Worm (Caenorhabditis elegans) whole organism, L4 larva: Measurements from ENCODE around the gene K07C11.10.

Source experiments
- D1046.2 ChIP-seq: fragments of 200-800 bp; sonication (Bioruptor generic); IDR thresholded peaks from 2 replicates; pipeline ENCODE4 v1.3.6; 2022; ENCODE audit warnings: missing genetic modification characterization, missing compliant biosample characterization
- F26F4.8 ChIP-seq: fragments of 200-800 bp; sonication (Bioruptor generic); conservative IDR thresholded peaks from 2 replicates; pipeline ENCODE4 v1.3.6; 2022; ENCODE audit warnings: missing genetic modification characterization, missing compliant biosample characterization
- T26A8.4 ChIP-seq: fragments of 200-800 bp; sonication (Bioruptor generic); IDR thresholded peaks from 2 replicates; pipeline ENCODE4 v1.3.6; 2022; ENCODE audit warnings: missing genetic modification characterization, missing compliant biosample characterization
- Y105C5A.15 ChIP-seq: fragments of 200-800 bp; sonication (Bioruptor generic); IDR thresholded peaks from 2 replicates; pipeline ENCODE4 v1.3.6; 2022; ENCODE audit warnings: missing genetic modification characterization, missing compliant biosample characterization
- Y75B8A.6 ChIP-seq: fragments of 200-800 bp; sonication (Bioruptor generic); IDR thresholded peaks from 2 replicates; pipeline ENCODE4 v1.3.6; 2022; ENCODE audit warnings: missing genetic modification reagents, missing genetic modification characterization, missing compliant biosample characterization
- aha-1 ChIP-seq: fragments of 150-350 bp; peaks from one replicate; lab custom pipeline; 2014; ENCODE audit warnings: missing biosample characterization, missing genetic modification characterization
- ama-1 ChIP-seq: fragments of 150-350 bp; optimal IDR thresholded peaks from 2 replicates; lab custom pipeline; 2014; ENCODE audit warnings: inconsistent platforms, mixed read lengths
- arid-1 ChIP-seq: fragments of 200-800 bp; sonication (Bioruptor generic); conservative IDR thresholded peaks from 2 replicates; pipeline ENCODE4 v1.3.6; 2022; ENCODE audit warnings: missing genetic modification reagents, missing genetic modification characterization, missing compliant biosample characterization
- ceh-28 ChIP-seq: fragments of 150-350 bp; optimal IDR thresholded peaks from 2 replicates; lab custom pipeline; 2014; ENCODE audit warnings: missing biosample characterization, missing genetic modification reagents, missing genetic modification characterization
- ceh-44 ChIP-seq: fragments of 200-800 bp; sonication (Bioruptor generic); IDR thresholded peaks from 2 replicates; pipeline ENCODE4 v1.3.6; 2022; ENCODE audit warnings: missing genetic modification reagents, missing genetic modification characterization, missing compliant biosample characterization
- ceh-82 ChIP-seq: sonication (generic microtip); optimal IDR thresholded peaks from 2 replicates; lab custom pipeline; 2017; ENCODE audit warnings: missing biosample characterization, missing genetic modification characterization
- ctbp-1 ChIP-seq: fragments of 200-800 bp; sonication (Bioruptor generic); IDR thresholded peaks from 2 replicates; pipeline ENCODE4 v1.3.6; 2022; ENCODE audit warnings: missing genetic modification reagents, missing genetic modification characterization, missing compliant biosample characterization
- daf-16 ChIP-seq, 3 experiments: sonication (generic microtip); optimal IDR thresholded peaks; 2 replicates each; lab custom pipeline; 2016 to 2017; ENCODE audit warnings: missing genetic modification characterization in 3 of 3, missing genetic modification reagents in 3 of 3, mild to moderate bottlenecking in 2 of 3, missing compliant biosample characterization in 2 of 3, missing biosample characterization in 1 of 3, moderate library complexity in 1 of 3
- daf-19 ChIP-seq: fragments of 200-800 bp; sonication (Bioruptor generic); conservative IDR thresholded peaks from 2 replicates; pipeline ENCODE4 v1.3.6; 2022; ENCODE audit warnings: missing genetic modification characterization, missing compliant biosample characterization
- dmd-6 ChIP-seq: fragments of 200-800 bp; sonication (Bioruptor generic); IDR thresholded peaks from 2 replicates; pipeline ENCODE4 v1.3.6; 2022; ENCODE audit warnings: missing genetic modification reagents, missing genetic modification characterization, missing compliant biosample characterization
- dmd-9 ChIP-seq: fragments of 200-800 bp; sonication (Bioruptor generic); IDR thresholded peaks from 2 replicates; pipeline ENCODE4 v1.3.6; 2022; ENCODE audit warnings: missing genetic modification reagents, missing genetic modification characterization, missing compliant biosample characterization
- dpl-1 ChIP-seq: fragments of 150-350 bp; optimal IDR thresholded peaks from 2 replicates; lab custom pipeline; 2014; ENCODE audit warnings: missing biosample characterization, missing genetic modification reagents, missing genetic modification characterization
- duxl-1 ChIP-seq: sonication (generic microtip); optimal IDR thresholded peaks from 2 replicates; lab custom pipeline; 2016; ENCODE audit warnings: mild to moderate bottlenecking, missing genetic modification characterization, moderate library complexity, missing compliant biosample characterization; ENCODE audit not compliant: poor library complexity
- dve-1 ChIP-seq: sonication (generic microtip); optimal IDR thresholded peaks from 2 replicates; lab custom pipeline; 2017; ENCODE audit warnings: antibody characterized with exemption, mild to moderate bottlenecking, missing genetic modification characterization, missing compliant biosample characterization; ENCODE audit not compliant: insufficient read depth
- hlh-11 ChIP-seq: fragments of 200-800 bp; sonication (Bioruptor generic); optimal IDR thresholded peaks from 2 replicates; lab custom pipeline; 2018; ENCODE audit warnings: mild to moderate bottlenecking, missing genetic modification characterization, missing compliant biosample characterization
- hlh-30 ChIP-seq: sonication (generic microtip); optimal IDR thresholded peaks from 2 replicates; lab custom pipeline; 2017; ENCODE audit warnings: antibody characterized with exemption, mild to moderate bottlenecking, missing genetic modification characterization, missing compliant biosample characterization; ENCODE audit not compliant: insufficient read depth
- jun-1 ChIP-seq: fragments of 150-350 bp; optimal IDR thresholded peaks from 2 replicates; lab custom pipeline; 2014; ENCODE audit warnings: missing biosample characterization, missing genetic modification reagents, missing genetic modification characterization
- lim-7 ChIP-seq: fragments of 200-800 bp; sonication (Bioruptor generic); IDR thresholded peaks from 2 replicates; pipeline ENCODE4 v1.3.6; 2022; ENCODE audit warnings: missing genetic modification characterization, missing compliant biosample characterization
- lin-1 ChIP-seq: fragments of 200-800 bp; sonication (Bioruptor generic); IDR thresholded peaks from 2 replicates; pipeline ENCODE4 v1.3.6; 2022; ENCODE audit warnings: missing genetic modification reagents, missing genetic modification characterization, missing compliant biosample characterization
- lin-29 ChIP-seq: fragments of 200-800 bp; sonication (Bioruptor generic); IDR thresholded peaks from 2 replicates; pipeline ENCODE4 v1.3.6; 2022; ENCODE audit warnings: missing genetic modification reagents, missing genetic modification characterization, missing compliant biosample characterization
- lin-39 ChIP-seq: fragments of 150-350 bp; optimal IDR thresholded peaks from 2 replicates; lab custom pipeline; 2014; ENCODE audit warnings: missing biosample characterization, missing genetic modification reagents, missing genetic modification characterization
- lir-3 ChIP-seq: sonication (generic microtip); optimal IDR thresholded peaks from 2 replicates; lab custom pipeline; 2016; ENCODE audit warnings: mild to moderate bottlenecking, missing genetic modification characterization, missing compliant biosample characterization
- lsy-2 ChIP-seq, 2 experiments: fragments of 150-350 bp in 1 of 2; sonication (generic microtip) in 1 of 2; optimal IDR thresholded peaks; 2 replicates each; lab custom pipeline; 2014 to 2017; ENCODE audit warnings: missing biosample characterization in 2 of 2, missing genetic modification characterization in 2 of 2
- madf-9 ChIP-seq: fragments of 200-800 bp; sonication (Bioruptor generic); conservative IDR thresholded peaks from 2 replicates; pipeline ENCODE4 v1.3.6; 2022; ENCODE audit warnings: missing genetic modification reagents, missing genetic modification characterization, missing compliant biosample characterization
- mdl-1 ChIP-seq, 2 experiments: fragments of 150-350 bp in 1 of 2; sonication (generic microtip) in 1 of 2; optimal IDR thresholded peaks; 2 replicates each; lab custom pipeline; 2014 to 2017; ENCODE audit warnings: missing biosample characterization in 2 of 2, missing genetic modification characterization in 2 of 2
- mep-1 ChIP-seq: fragments of 150-350 bp; sonication (generic microtip); optimal IDR thresholded peaks from 3 replicates; lab custom pipeline; 2014; ENCODE audit warnings: missing biosample characterization, missing genetic modification characterization
- mes-2 ChIP-seq: sonication (generic microtip); optimal IDR thresholded peaks from 2 replicates; lab custom pipeline; 2016; ENCODE audit warnings: missing genotype, mild to moderate bottlenecking, missing genetic modification characterization, missing compliant biosample characterization; ENCODE audit not compliant: poor library complexity, severe bottlenecking
- nhr-10 ChIP-seq: fragments of 150-350 bp; optimal IDR thresholded peaks from 2 replicates; lab custom pipeline; 2014; ENCODE audit warnings: missing biosample characterization, missing genetic modification characterization
- nhr-237 ChIP-seq: sonication (generic microtip); optimal IDR thresholded peaks from 2 replicates; lab custom pipeline; 2017; ENCODE audit warnings: missing biosample characterization, missing genetic modification characterization
- nhr-28 ChIP-seq: fragments of 150-350 bp; optimal IDR thresholded peaks from 2 replicates; lab custom pipeline; 2014; ENCODE audit warnings: missing biosample characterization, missing genetic modification characterization
- nhr-42 ChIP-seq: fragments of 200-800 bp; sonication (Bioruptor generic); IDR thresholded peaks from 2 replicates; pipeline ENCODE4 v1.3.6; 2022; ENCODE audit warnings: missing genetic modification characterization, missing compliant biosample characterization
- nhr-48 ChIP-seq: sonication (generic microtip); optimal IDR thresholded peaks from 2 replicates; lab custom pipeline; 2016; ENCODE audit warnings: mild to moderate bottlenecking, missing genetic modification characterization, missing compliant biosample characterization
- nhr-6 ChIP-seq: fragments of 150-350 bp; optimal IDR thresholded peaks from 2 replicates; lab custom pipeline; 2014; ENCODE audit warnings: missing biosample characterization, missing genetic modification characterization
- nhr-76 ChIP-seq: fragments of 150-350 bp; optimal IDR thresholded peaks from 2 replicates; lab custom pipeline; 2014; ENCODE audit warnings: missing biosample characterization, missing genetic modification characterization
- sdz-12 ChIP-seq: fragments of 200-800 bp; sonication (Bioruptor generic); optimal IDR thresholded peaks from 2 replicates; lab custom pipeline; 2018; ENCODE audit warnings: mild to moderate bottlenecking, missing genetic modification characterization, missing compliant biosample characterization
- set-16 ChIP-seq: fragments of 200-800 bp; sonication (Bioruptor generic); IDR thresholded peaks from 2 replicates; pipeline ENCODE4 v1.3.6; 2022; ENCODE audit warnings: missing genetic modification reagents, missing genetic modification characterization, missing compliant biosample characterization
- spr-1 ChIP-seq: sonication (generic microtip); optimal IDR thresholded peaks from 2 replicates; lab custom pipeline; 2016; ENCODE audit warnings: mild to moderate bottlenecking, missing genetic modification characterization, missing compliant biosample characterization
- spr-3 ChIP-seq: fragments of 200-800 bp; sonication (Bioruptor generic); optimal IDR thresholded peaks from 2 replicates; lab custom pipeline; 2018; ENCODE audit warnings: mild to moderate bottlenecking, missing genetic modification characterization, missing compliant biosample characterization
- tag-97 ChIP-seq: fragments of 200-800 bp; sonication (Bioruptor generic); IDR thresholded peaks from 2 replicates; pipeline ENCODE4 v1.3.6; 2022; ENCODE audit warnings: missing genetic modification characterization, missing compliant biosample characterization
- unc-130 ChIP-seq: sonication (generic microtip); optimal IDR thresholded peaks from 2 replicates; lab custom pipeline; 2016; ENCODE audit warnings: missing genetic modification reagents, missing genetic modification characterization, missing compliant biosample characterization
- unc-62 ChIP-seq, 3 experiments: fragments of 150-350 bp in 1 of 3; sonication (generic microtip); optimal IDR thresholded peaks in 2 of 3; peaks in 1 of 3; 1 replicate in 1 of 3; 2 replicates in 2 of 3; lab custom pipeline; 2014 to 2017; ENCODE audit warnings: missing biosample characterization in 3 of 3, missing genetic modification characterization in 3 of 3, missing genetic modification reagents in 3 of 3, missing genotype in 1 of 3
- zfp-2 ChIP-seq: sonication (generic microtip); optimal IDR thresholded peaks from 2 replicates; lab custom pipeline; 2016; ENCODE audit warnings: mild to moderate bottlenecking, missing genetic modification characterization, missing compliant biosample characterization
- zfp-3 ChIP-seq: fragments of 200-800 bp; sonication (Bioruptor generic); conservative IDR thresholded peaks from 2 replicates; pipeline ENCODE4 v1.3.6; 2022; ENCODE audit warnings: missing genetic modification reagents, missing genetic modification characterization, missing compliant biosample characterization
- zip-2 ChIP-seq: fragments of 150-350 bp; optimal IDR thresholded peaks from 2 replicates; lab custom pipeline; 2014; ENCODE audit warnings: missing biosample characterization, missing genetic modification characterization
- ztf-7 ChIP-seq: fragments of 150-350 bp; optimal IDR thresholded peaks from 2 replicates; lab custom pipeline; 2014; ENCODE audit warnings: missing biosample characterization, missing genetic modification characterization

K07C11.10 gene

ce11 chrV:8228712-8229119, 2.0 kb upstream of the K07C11.10 start:
- TF ChIP-seq nhr-28 (tag; lab: Kevin White, UChicago) (peak; percentile 56), tag-97 (no peak), D1046.2 (GFP tag; lab: Robert Waterston, UW) (no peak), Y105C5A.15 (no peak), T26A8.4 (GFP tag; lab: Robert Waterston, UW) (peak; percentile 91), spr-3 (GFP tag; lab: Kevin White, UChicago) (peak; percentile 68), nhr-10 (tag; lab: Kevin White, UChicago) (peak; percentile 16), sdz-12 (GFP tag; lab: Kevin White, UChicago) (no peak), ama-1 (lab: Kevin White, UChicago) (peak; percentile 94), lin-1 (GFP tag; lab: Robert Waterston, UW) (peak; percentile 49; the same call in 1 of the 2 replicates), jun-1 (tag; lab: Kevin White, UChicago) (no peak), mep-1 (tag; lab: Kevin White, UChicago) (peak; percentile 93), zfp-2 (peak; percentile 44), madf-9 (GFP tag; lab: Robert Waterston, UW) (0 out of 2 replicates have a peak, but pooled peaks have one; percentile 10), ceh-28 (tag; lab: Kevin White, UChicago) (no peak), nhr-6 (peak; percentile 65), dmd-9 (GFP tag; lab: Robert Waterston, UW) (peak; percentile 74), nhr-237 (tag; lab: Kevin White, UChicago) (no peak), dmd-6 (GFP tag; lab: Robert Waterston, UW) (peak; percentile 74), nhr-48 (tag; lab: Kevin White, UChicago) (peak; percentile 81), unc-62 (GFP tag; optimal IDR thresholded peaks at IDR 0.05 in 1 of 2; lab: Kevin White, UChicago) (peak in 1 of 2 experiments; percentile 90), unc-62 (tag; optimal IDR thresholded peaks at IDR 0.05; lab: Kevin White, UChicago) (no peak), lim-7 (GFP tag; lab: Robert Waterston, UW) (no peak), dve-1 (tag; lab: Kevin White, UChicago) (peak; percentile 92), mdl-1 (tag; optimal IDR thresholded peaks at IDR 0.05; lab: Kevin White, UChicago) (peak; percentile 48 to 51), unc-130 (GFP tag; lab: Kevin White, UChicago) (peak; percentile 91), nhr-42 (peak; percentile 47), lir-3 (tag; lab: Kevin White, UChicago) (peak; percentile 22), daf-19 (GFP tag; lab: Robert Waterston, UW) (peak; percentile 71; the same call in 1 of the 2 replicates), ztf-7 (tag; lab: Kevin White, UChicago) (peak; percentile 4), aha-1 (no peak), ceh-82 (tag; lab: Kevin White, UChicago) (no peak), nhr-76 (tag; lab: Kevin White, UChicago) (no peak), lsy-2 (tag; optimal IDR thresholded peaks at IDR 0.05; lab: Kevin White, UChicago) (peak in 1 of 2 experiments; percentile 77), spr-1 (tag; lab: Kevin White, UChicago) (peak; percentile 85), F26F4.8 (GFP tag; lab: Robert Waterston, UW) (no peak), arid-1 (peak; percentile 70; the same call in 1 of the 2 replicates), ctbp-1 (peak; percentile 66; the same call in 1 of the 2 replicates), daf-16 (GFP tag; optimal IDR thresholded peaks at IDR 0.05; lab: Kevin White, UChicago) (peak; percentile 65 to 88), daf-16 (tag; optimal IDR thresholded peaks at IDR 0.05; lab: Kevin White, UChicago) (peak; percentile 86), zfp-3 (GFP tag; lab: Robert Waterston, UW) (no peak), lin-39 (tag; lab: Kevin White, UChicago) (no peak), dpl-1 (peak; percentile 53), lin-29 (GFP tag; lab: Robert Waterston, UW) (peak; percentile 25; the same call in 1 of the 2 replicates), duxl-1 (tag; lab: Kevin White, UChicago) (peak; percentile 92), Y75B8A.6 (GFP tag; lab: Robert Waterston, UW) (no peak), hlh-11 (tag; lab: Kevin White, UChicago) (peak; percentile 83), zip-2 (tag; lab: Kevin White, UChicago) (no peak), ceh-44 (peak; percentile 93), set-16 (GFP tag; lab: Robert Waterston, UW) (no peak), mes-2 (tag; lab: Kevin White, UChicago) (peak; percentile 90), hlh-30 (tag; lab: Kevin White, UChicago) (peak; percentile 80)
